Worm (Caenorhabditis elegans): Measurements from ENCODE around the gene fubl-2.

ce11 chrIII:7101814-7102477 lies 14.4 kb upstream of the fubl-2 start:
- no peak for TF ChIP-seq ama-1 (optimal IDR thresholded peaks at IDR 0.05)
- no peak for TF ChIP-seq pag-3 (tag; optimal IDR thresholded peaks at IDR 0.05; ENCODE audit: borderline replicate concordance, insufficient read depth)
- no peak for TF ChIP-seq C16A3.4 (tag; optimal IDR thresholded peaks at IDR 0.05)
- TF ChIP-seq ceh-90 (tag; optimal IDR thresholded peaks at IDR 0.05), result no peak
- TF ChIP-seq nhr-77 (tag; optimal IDR thresholded peaks at IDR 0.05), result no peak
- TF ChIP-seq pqm-1 (tag; optimal IDR thresholded peaks at IDR 0.05), result no peak
- TF ChIP-seq lin-39 (tag; optimal IDR thresholded peaks at IDR 0.05), result no peak
